Worm (Caenorhabditis elegans) whole organism, L4 larva: ENCODE measurements around the gene C47E8.4.

Experiments used
- R02D3.7 ChIP-seq: fragments of 150-350 bp; sonication (generic microtip); optimal IDR thresholded peaks from 3 replicates; lab custom pipeline; 2014; ENCODE audit warnings: missing biosample characterization, missing genetic modification characterization
- Y75B8A.6 ChIP-seq: fragments of 200-800 bp; sonication (Bioruptor generic); IDR thresholded peaks from 2 replicates; pipeline ENCODE4 v1.3.6; 2022; ENCODE audit warnings: missing genetic modification reagents, missing genetic modification characterization, missing compliant biosample characterization
- dmd-6 ChIP-seq: fragments of 200-800 bp; sonication (Bioruptor generic); IDR thresholded peaks from 2 replicates; pipeline ENCODE4 v1.3.6; 2022; ENCODE audit warnings: missing genetic modification reagents, missing genetic modification characterization, missing compliant biosample characterization
- dve-1 ChIP-seq: sonication (generic microtip); optimal IDR thresholded peaks from 2 replicates; lab custom pipeline; 2017; ENCODE audit warnings: antibody characterized with exemption, mild to moderate bottlenecking, missing genetic modification characterization, missing compliant biosample characterization; ENCODE audit not compliant: insufficient read depth
- fos-1 ChIP-seq: fragments of 150-350 bp; optimal IDR thresholded peaks from 2 replicates; lab custom pipeline; 2014; ENCODE audit warnings: missing biosample characterization, missing genetic modification characterization
- nhr-25 ChIP-seq: sonication (generic microtip); optimal IDR thresholded peaks from 2 replicates; lab custom pipeline; 2017; ENCODE audit warnings: missing genetic modification characterization, mild to moderate bottlenecking, missing compliant biosample characterization, antibody characterized with exemption, moderate library complexity, borderline replicate concordance; ENCODE audit not compliant: insufficient read depth
- snpc-1.2 ChIP-seq: fragments of 200-800 bp; sonication (Bioruptor generic); IDR thresholded peaks from 2 replicates; pipeline ENCODE4 v1.3.6; 2022; ENCODE audit warnings: missing genetic modification reagents, missing genetic modification characterization, missing compliant biosample characterization
- snpc-4 ChIP-seq: fragments of 150-350 bp; optimal IDR thresholded peaks from 2 replicates; lab custom pipeline; 2014; ENCODE audit warnings: missing biosample characterization, missing genetic modification characterization
- unc-39 ChIP-seq: sonication (generic microtip); optimal IDR thresholded peaks from 2 replicates; lab custom pipeline; 2017; ENCODE audit warnings: missing biosample characterization, missing genetic modification characterization

ce11 chrV:14712316-14712715 lies 27.0 kb upstream of the C47E8.4 start, which contains the start of gene R08A2.5:
- TF ChIP-seq nhr-25 (tag; lab: Kevin White, UChicago) = no peak
- no peak for TF ChIP-seq fos-1 (tag; lab: Kevin White, UChicago)
- no peak for TF ChIP-seq R02D3.7 (tag; lab: Kevin White, UChicago)
- no peak for TF ChIP-seq Y75B8A.6 (GFP tag; lab: Robert Waterston, UW)
- no peak for TF ChIP-seq dmd-6 (GFP tag; lab: Robert Waterston, UW)
- no peak for TF ChIP-seq unc-39
- no peak for TF ChIP-seq dve-1 (tag; lab: Kevin White, UChicago)
- TF ChIP-seq snpc-4 (tag; lab: Kevin White, UChicago) = no peak
- TF ChIP-seq snpc-1.2 (GFP tag; lab: Robert Waterston, UW) = no peak
